Worm (Caenorhabditis elegans) whole organism, L4/young adult: ENCODE results near the gene try-5.

Source experiments
- W03F9.2 ChIP-seq: fragments of 150-350 bp; optimal IDR thresholded peaks from 2 replicates; lab custom pipeline; 2014; ENCODE audit warnings: missing biosample characterization, missing genetic modification characterization
- dao-5 ChIP-seq: sonication (generic microtip); optimal IDR thresholded peaks from 2 replicates; lab custom pipeline; 2016; ENCODE audit warnings: missing genotype, missing genetic modification characterization, moderate library complexity, missing compliant biosample characterization
- him-1 ChIP-seq: sonication (generic microtip); optimal IDR thresholded peaks from 2 replicates; lab custom pipeline; 2016; ENCODE audit warnings: missing genotype, missing genetic modification reagents, missing genetic modification characterization, missing compliant biosample characterization

try-5 gene

DNA sequence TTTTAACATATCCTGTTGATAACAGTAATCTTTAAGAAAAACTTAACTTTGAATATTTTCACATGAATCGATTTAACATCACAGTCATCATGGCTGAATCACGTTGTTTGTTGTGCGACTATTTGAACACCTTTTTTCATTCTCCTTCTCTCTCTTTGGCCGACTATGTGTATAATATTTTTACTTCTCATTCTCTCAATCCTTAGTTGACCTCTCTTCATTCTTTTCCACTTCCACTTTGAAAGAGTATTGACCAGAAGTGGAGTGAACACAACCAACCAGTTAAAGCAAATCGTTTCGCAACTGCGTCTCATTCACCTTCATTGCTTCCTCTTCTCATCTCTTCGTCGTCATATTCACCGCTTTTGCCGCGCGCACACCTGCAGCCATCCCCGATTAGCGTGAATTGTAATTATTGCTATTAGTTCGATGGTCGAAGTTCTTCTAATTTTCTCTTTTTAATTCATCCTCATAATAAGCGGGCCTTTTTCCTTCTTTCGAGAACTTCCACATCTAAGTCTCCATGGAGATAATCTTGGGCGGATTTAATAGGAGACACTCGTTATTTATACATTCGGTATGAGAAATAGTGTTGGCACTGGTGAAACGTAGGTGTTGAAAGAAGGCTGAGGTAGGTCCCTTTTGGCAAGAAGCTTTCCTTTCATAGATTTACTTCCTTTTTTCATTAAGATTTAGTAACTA is 48.2 kb downstream of the try-5 start:
- TF ChIP-seq him-1 (tag; lab: Kevin White, UChicago) (no peak), dao-5 (no peak), W03F9.2 (no peak)
